Fruit fly (Drosophila melanogaster) whole organism, adult: ENCODE results near the gene sosie.

ENCODE experiments used
- CG5204 ChIP-seq: fragments of 200-800 bp; sonication (Bioruptor generic); optimal IDR thresholded peaks from 2 replicates; lab custom pipeline; 2016; ENCODE audit warnings: missing biosample characterization, missing genetic modification characterization
- CG7101 ChIP-seq: fragments of 200-800 bp; sonication (Bioruptor generic); optimal IDR thresholded peaks from 2 replicates; lab custom pipeline; 2018; ENCODE audit warnings: missing biosample characterization, mild to moderate bottlenecking, missing genetic modification characterization, moderate library complexity
- Clk ChIP-seq: fragments of 200-800 bp; sonication (Bioruptor generic); optimal IDR thresholded peaks from 2 replicates; lab custom pipeline; 2017; ENCODE audit warnings: missing biosample characterization, missing genetic modification characterization
- Hr96 ChIP-seq: fragments of 200-800 bp; sonication (Bioruptor generic); optimal IDR thresholded peaks from 2 replicates; lab custom pipeline; 2016; ENCODE audit warnings: missing biosample characterization, missing genetic modification characterization
- bab1 ChIP-seq: fragments of 200-800 bp; sonication (Bioruptor generic); optimal IDR thresholded peaks from 3 replicates; lab custom pipeline; 2019; ENCODE audit warnings: missing biosample characterization, mild to moderate bottlenecking, missing genetic modification characterization, moderate library complexity
- cic ChIP-seq: fragments of 200-800 bp; sonication (Bioruptor generic); optimal IDR thresholded peaks from 2 replicates; lab custom pipeline; 2017; ENCODE audit warnings: missing biosample characterization, mild to moderate bottlenecking, missing genetic modification characterization, moderate library complexity

DNA sequence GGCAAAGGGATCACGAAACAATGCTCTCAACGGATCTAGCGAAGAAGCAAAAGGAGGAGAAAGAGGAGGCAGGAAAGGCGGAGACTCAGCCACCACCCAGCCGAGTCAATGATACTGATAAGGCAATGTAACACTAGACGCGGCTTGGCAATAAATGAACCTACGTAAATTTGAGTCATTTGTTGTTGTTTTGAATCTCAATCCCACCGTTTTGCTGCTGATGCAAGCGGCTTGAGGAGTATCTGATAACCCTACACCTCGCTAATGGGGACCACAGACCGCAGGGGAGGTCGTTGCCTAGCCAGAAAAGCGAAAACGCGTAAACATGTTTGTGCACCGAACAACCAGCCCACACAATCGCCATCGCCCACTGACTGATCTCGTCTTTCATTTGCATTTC, 44.9 kb downstream of the sosie start:
- TF ChIP-seq Hr96, result no peak
- TF ChIP-seq bab1, result no peak
- TF ChIP-seq cic (GFP tag; lab: Kevin White, UChicago), result no peak
- no peak for TF ChIP-seq CG5204 (GFP tag; lab: Kevin White, UChicago)
- no peak for TF ChIP-seq Clk (GFP tag; lab: Kevin White, UChicago)
- TF ChIP-seq CG7101 (tag; lab: Kevin White, UChicago), result no peak
